Worm (Caenorhabditis elegans) whole organism, early embryonic: ENCODE data around the gene C33D9.13.

ENCODE experiments used
- B0310.2 ChIP-seq: sonication (generic microtip); optimal IDR thresholded peaks from 2 replicates; lab custom pipeline; 2016; ENCODE audit warnings: mild to moderate bottlenecking, missing genetic modification characterization, missing compliant biosample characterization
- F13C5.2 ChIP-seq: sonication (generic microtip); optimal IDR thresholded peaks from 2 replicates; lab custom pipeline; 2017; ENCODE audit warnings: mild to moderate bottlenecking, missing genetic modification characterization, inconsistent platforms, missing compliant biosample characterization
- ama-1 ChIP-seq: fragments of 150-350 bp; optimal IDR thresholded peaks from 2 replicates; lab custom pipeline; 2014
- ceh-13 ChIP-seq: fragments of 200-800 bp; sonication (Bioruptor generic); optimal IDR thresholded peaks from 2 replicates; lab custom pipeline; 2018; ENCODE audit warnings: mild to moderate bottlenecking, missing genetic modification characterization, missing compliant biosample characterization
- ets-7 ChIP-seq: sonication (generic microtip); optimal IDR thresholded peaks from 2 replicates; lab custom pipeline; 2016; ENCODE audit warnings: missing genotype, missing genetic modification characterization, missing compliant biosample characterization
- flt-1 ChIP-seq: fragments of 200-800 bp; sonication (Bioruptor generic); IDR thresholded peaks from 2 replicates; pipeline ENCODE4 v1.3.6; 2022; ENCODE audit warnings: missing genetic modification characterization, missing compliant biosample characterization
- hmbx-1 ChIP-seq: sonication (generic microtip); optimal IDR thresholded peaks from 2 replicates; lab custom pipeline; 2016; ENCODE audit warnings: mild to moderate bottlenecking, missing genetic modification characterization, missing compliant biosample characterization
- hmg-4 ChIP-seq: fragments of 200-800 bp; sonication (Bioruptor generic); optimal IDR thresholded peaks from 2 replicates; lab custom pipeline; 2018; ENCODE audit warnings: mild to moderate bottlenecking, missing genetic modification characterization, missing compliant biosample characterization
- pes-1 ChIP-seq: fragments of 200-800 bp; sonication (Bioruptor generic); IDR thresholded peaks from 2 replicates; pipeline ENCODE4 v1.3.6; 2022; ENCODE audit warnings: missing genetic modification reagents, missing genetic modification characterization, missing compliant biosample characterization
- scrt-1 ChIP-seq: fragments of 200-800 bp; sonication (Bioruptor generic); IDR thresholded peaks from 2 replicates; pipeline ENCODE4 v1.3.6; 2022; ENCODE audit warnings: missing genetic modification characterization, missing compliant biosample characterization
- sea-1 ChIP-seq: fragments of 200-800 bp; sonication (Bioruptor generic); conservative IDR thresholded peaks from 2 replicates; pipeline ENCODE4 v1.3.6; 2022; ENCODE audit warnings: missing genetic modification characterization, missing compliant biosample characterization
- tbx-11 ChIP-seq: fragments of 200-800 bp; sonication (Bioruptor generic); IDR thresholded peaks from 2 replicates; pipeline ENCODE4 v1.3.6; 2022; ENCODE audit warnings: missing genetic modification characterization, missing compliant biosample characterization
- tbx-37 ChIP-seq: fragments of 200-800 bp; sonication (Bioruptor generic); conservative IDR thresholded peaks from 2 replicates; pipeline ENCODE4 v1.3.6; 2022; ENCODE audit warnings: missing genetic modification reagents, missing genetic modification characterization, missing compliant biosample characterization
- tra-4 ChIP-seq: sonication (generic microtip); optimal IDR thresholded peaks from 2 replicates; lab custom pipeline; 2017; ENCODE audit warnings: missing genetic modification characterization, missing compliant biosample characterization

ce11 chrIV:8820041-8820440 is 35.0 kb upstream of the C33D9.13 start, which contains the start of gene T28C6.3:
- TF ChIP-seq ama-1: no peak
- no peak for TF ChIP-seq tbx-37 (GFP tag; lab: Robert Waterston, UW)
- TF ChIP-seq B0310.2: no peak
- no peak for TF ChIP-seq hmbx-1
- TF ChIP-seq hmg-4 (GFP tag; lab: Kevin White, UChicago): no peak
- no peak for TF ChIP-seq ceh-13 (GFP tag; lab: Kevin White, UChicago)
- no peak for TF ChIP-seq tra-4 (tag; lab: Kevin White, UChicago)
- TF ChIP-seq scrt-1 (GFP tag; lab: Robert Waterston, UW): no peak
- TF ChIP-seq F13C5.2: no peak
- TF ChIP-seq flt-1: no peak
- no peak for TF ChIP-seq sea-1 (GFP tag; lab: Robert Waterston, UW)
- TF ChIP-seq ets-7 (tag; lab: Kevin White, UChicago): no peak
- TF ChIP-seq pes-1 (GFP tag; lab: Robert Waterston, UW): no peak
- no peak for TF ChIP-seq tbx-11 (GFP tag; lab: Robert Waterston, UW)
